Worm (Caenorhabditis elegans) whole organism, young adult: ENCODE measurements around the gene smgl-2.

ENCODE experiments used
- F22D6.2 ChIP-seq: sonication (generic microtip); optimal IDR thresholded peaks from 2 replicates; lab custom pipeline; 2016; ENCODE audit warnings: mild to moderate bottlenecking, missing genetic modification characterization, missing compliant biosample characterization
- F37B4.10 ChIP-seq: fragments of 200-800 bp; sonication (Bioruptor generic); IDR thresholded peaks from 2 replicates; pipeline ENCODE4 v1.3.6; 2022; ENCODE audit warnings: missing genetic modification characterization, missing compliant biosample characterization
- F49E8.2 ChIP-seq: sonication (generic microtip); optimal IDR thresholded peaks from 3 replicates; lab custom pipeline; 2017; ENCODE audit warnings: missing genetic modification characterization, mild to moderate bottlenecking, missing compliant biosample characterization, antibody characterized with exemption, moderate library complexity; ENCODE audit not compliant: insufficient read depth
- F52B5.7 ChIP-seq: sonication (generic microtip); optimal IDR thresholded peaks from 2 replicates; lab custom pipeline; 2016; ENCODE audit warnings: mild to moderate bottlenecking, missing genetic modification characterization, missing compliant biosample characterization
- F55B11.4 ChIP-seq: sonication (generic microtip); optimal IDR thresholded peaks from 2 replicates; lab custom pipeline; 2016; ENCODE audit warnings: missing compliant biosample characterization, missing genetic modification characterization, borderline replicate concordance; ENCODE audit not compliant: insufficient read depth
- K12H6.12 ChIP-seq: fragments of 200-800 bp; sonication (Bioruptor generic); optimal IDR thresholded peaks from 2 replicates; lab custom pipeline; 2018; ENCODE audit warnings: mild to moderate bottlenecking, missing genetic modification characterization, missing compliant biosample characterization
- Y53F4B.3 ChIP-seq: fragments of 200-800 bp; sonication (Bioruptor generic); IDR thresholded peaks from 2 replicates; pipeline ENCODE4 v1.3.6; 2022; ENCODE audit warnings: missing genetic modification reagents, missing genetic modification characterization, missing compliant biosample characterization
- Y67H2A.10 ChIP-seq: fragments of 200-800 bp; sonication (Bioruptor generic); conservative IDR thresholded peaks from 2 replicates; pipeline ENCODE4 v1.3.6; 2022; ENCODE audit warnings: missing genetic modification reagents, missing genetic modification characterization, missing compliant biosample characterization
- Y79H2A.3 ChIP-seq: fragments of 200-800 bp; sonication (Bioruptor generic); conservative IDR thresholded peaks from 2 replicates; pipeline ENCODE4 v1.3.6; 2022; ENCODE audit warnings: missing genetic modification reagents, missing genetic modification characterization, missing compliant biosample characterization
- Y95B8A.8 ChIP-seq: fragments of 200-800 bp; sonication (Bioruptor generic); IDR thresholded peaks from 2 replicates; pipeline ENCODE4 v1.3.6; 2022; ENCODE audit warnings: missing genetic modification reagents, missing genetic modification characterization, missing compliant biosample characterization
- ZK185.1 ChIP-seq: sonication (generic microtip); optimal IDR thresholded peaks from 2 replicates; lab custom pipeline; 2016; ENCODE audit warnings: mild to moderate bottlenecking, missing genetic modification characterization, missing compliant biosample characterization; ENCODE audit not compliant: poor library complexity, severe bottlenecking
- aptf-3 ChIP-seq: fragments of 200-800 bp; sonication (Bioruptor generic); IDR thresholded peaks from 2 replicates; pipeline ENCODE4 v1.3.6; 2022; ENCODE audit warnings: missing genetic modification characterization, missing compliant biosample characterization
- athp-1 ChIP-seq: sonication (generic microtip); optimal IDR thresholded peaks from 2 replicates; lab custom pipeline; 2017; ENCODE audit warnings: mild to moderate bottlenecking, missing genetic modification characterization, missing compliant biosample characterization
- attf-5 ChIP-seq: fragments of 200-800 bp; sonication (Bioruptor generic); optimal IDR thresholded peaks from 2 replicates; lab custom pipeline; 2018; ENCODE audit warnings: mild to moderate bottlenecking, missing genetic modification characterization, missing compliant biosample characterization
- attf-6 ChIP-seq: fragments of 200-800 bp; sonication (Bioruptor generic); IDR thresholded peaks from 2 replicates; pipeline ENCODE4 v1.3.6; 2022; ENCODE audit warnings: missing genetic modification reagents, missing genetic modification characterization, missing compliant biosample characterization
- ceh-100 ChIP-seq: fragments of 200-800 bp; sonication (Bioruptor generic); IDR thresholded peaks from 2 replicates; pipeline ENCODE4 v1.3.6; 2022; ENCODE audit warnings: missing genetic modification reagents, missing genetic modification characterization, missing compliant biosample characterization
- ceh-27 ChIP-seq: fragments of 200-800 bp; sonication (Bioruptor generic); optimal IDR thresholded peaks from 2 replicates; lab custom pipeline; 2018; ENCODE audit warnings: mild to moderate bottlenecking, missing genetic modification characterization, moderate library complexity, missing compliant biosample characterization
- ceh-91 ChIP-seq: fragments of 200-800 bp; sonication (Bioruptor generic); IDR thresholded peaks from 2 replicates; pipeline ENCODE4 v1.3.6; 2022; ENCODE audit warnings: missing genetic modification reagents, missing genetic modification characterization, missing compliant biosample characterization
- dpl-1 ChIP-seq: fragments of 150-350 bp; optimal IDR thresholded peaks from 2 replicates; lab custom pipeline; 2014; ENCODE audit warnings: missing biosample characterization, missing genetic modification reagents, missing genetic modification characterization
- egl-44 ChIP-seq: fragments of 200-800 bp; sonication (Bioruptor generic); IDR thresholded peaks from 2 replicates; pipeline ENCODE4 v1.3.6; 2022; ENCODE audit warnings: missing genetic modification reagents, missing genetic modification characterization, missing compliant biosample characterization
- egrh-3 ChIP-seq: fragments of 200-800 bp; sonication (Bioruptor generic); IDR thresholded peaks from 2 replicates; pipeline ENCODE4 v1.3.6; 2022; ENCODE audit warnings: missing genetic modification reagents, missing genetic modification characterization, missing compliant biosample characterization
- him-1 ChIP-seq: sonication (generic microtip); optimal IDR thresholded peaks from 2 replicates; lab custom pipeline; 2016; ENCODE audit warnings: missing genotype, missing genetic modification reagents, missing genetic modification characterization, missing compliant biosample characterization
- hsf-1 ChIP-seq: fragments of 200-800 bp; sonication (Bioruptor generic); IDR thresholded peaks from 2 replicates; pipeline ENCODE4 v1.3.6; 2022; ENCODE audit warnings: missing genetic modification reagents, missing genetic modification characterization, missing compliant biosample characterization
- lag-1 ChIP-seq: fragments of 200-800 bp; sonication (Bioruptor generic); IDR thresholded peaks from 2 replicates; pipeline ENCODE4 v1.3.6; 2022; ENCODE audit warnings: missing genetic modification reagents, missing genetic modification characterization, missing compliant biosample characterization
- let-526 ChIP-seq: fragments of 200-800 bp; sonication (Bioruptor generic); IDR thresholded peaks from 2 replicates; pipeline ENCODE4 v1.3.6; 2022; ENCODE audit warnings: missing genetic modification reagents, missing genetic modification characterization, missing compliant biosample characterization
- lin-26 ChIP-seq: fragments of 200-800 bp; sonication (Bioruptor generic); IDR thresholded peaks from 2 replicates; pipeline ENCODE4 v1.3.6; 2022; ENCODE audit warnings: missing genetic modification reagents, missing genetic modification characterization, missing compliant biosample characterization
- lin-54 ChIP-seq: fragments of 200-800 bp; sonication (Bioruptor generic); optimal IDR thresholded peaks from 2 replicates; lab custom pipeline; 2018; ENCODE audit warnings: mild to moderate bottlenecking, missing genetic modification characterization, missing compliant biosample characterization
- lsy-27 ChIP-seq: sonication (generic microtip); optimal IDR thresholded peaks from 2 replicates; lab custom pipeline; 2017; ENCODE audit warnings: missing genetic modification characterization, mild to moderate bottlenecking, missing compliant biosample characterization, antibody characterized with exemption, missing genotype, borderline replicate concordance; ENCODE audit not compliant: insufficient read depth
- madf-3 ChIP-seq: fragments of 200-800 bp; sonication (Bioruptor generic); IDR thresholded peaks from 2 replicates; pipeline ENCODE4 v1.3.6; 2022; ENCODE audit warnings: missing genetic modification reagents, missing genetic modification characterization, missing compliant biosample characterization
- mcd-1 ChIP-seq: fragments of 200-800 bp; sonication (Bioruptor generic); IDR thresholded peaks from 2 replicates; pipeline ENCODE4 v1.3.6; 2022; ENCODE audit warnings: missing genetic modification reagents, missing genetic modification characterization, missing compliant biosample characterization
- nfyb-1 ChIP-seq: fragments of 200-800 bp; sonication (Bioruptor generic); IDR thresholded peaks from 2 replicates; pipeline ENCODE4 v1.3.6; 2022; ENCODE audit warnings: missing genetic modification reagents, missing genetic modification characterization, missing compliant biosample characterization
- nhr-120 ChIP-seq: fragments of 200-800 bp; sonication (Bioruptor generic); IDR thresholded peaks from 2 replicates; pipeline ENCODE4 v1.3.6; 2022; ENCODE audit warnings: missing genetic modification characterization, missing compliant biosample characterization
- nhr-27 ChIP-seq: fragments of 200-800 bp; sonication (Bioruptor generic); optimal IDR thresholded peaks from 2 replicates; lab custom pipeline; 2018; ENCODE audit warnings: mild to moderate bottlenecking, missing genetic modification characterization, moderate library complexity, missing compliant biosample characterization
- nhr-90 ChIP-seq: sonication (generic microtip); optimal IDR thresholded peaks from 2 replicates; lab custom pipeline; 2016; ENCODE audit warnings: missing genotype, mild to moderate bottlenecking, missing genetic modification characterization, missing compliant biosample characterization
- pbrm-1 ChIP-seq: fragments of 200-800 bp; sonication (Bioruptor generic); IDR thresholded peaks from 2 replicates; pipeline ENCODE4 v1.3.6; 2022; ENCODE audit warnings: missing genetic modification reagents, missing genetic modification characterization, missing compliant biosample characterization
- rcor-1 ChIP-seq: fragments of 200-800 bp; sonication (Bioruptor generic); IDR thresholded peaks from 2 replicates; pipeline ENCODE4 v1.3.6; 2022; ENCODE audit warnings: missing genetic modification reagents, missing genetic modification characterization, missing compliant biosample characterization
- repo-1 ChIP-seq: sonication (generic microtip); optimal IDR thresholded peaks from 2 replicates; lab custom pipeline; 2017; ENCODE audit warnings: mild to moderate bottlenecking, missing genetic modification characterization, missing compliant biosample characterization
- rpc-1 ChIP-seq, 2 experiments: fragments of 150-350 bp in 1 of 2; sonication (generic microtip) in 1 of 2; optimal IDR thresholded peaks; 2 replicates each; lab custom pipeline; 2014 to 2018; ENCODE audit warnings: missing biosample characterization in 1 of 2, missing genetic modification characterization in 1 of 2, missing genetic modification reagents in 1 of 2, missing genotype in 1 of 2
- snpc-3.4 ChIP-seq: sonication (generic microtip); optimal IDR thresholded peaks from 2 replicates; lab custom pipeline; 2017; ENCODE audit warnings: missing genetic modification characterization, mild to moderate bottlenecking, missing compliant biosample characterization, antibody characterized with exemption, moderate library complexity, missing genotype, missing genetic modification reagents
- sptf-2 ChIP-seq: fragments of 200-800 bp; sonication (Bioruptor generic); optimal IDR thresholded peaks from 2 replicates; lab custom pipeline; 2018; ENCODE audit warnings: mild to moderate bottlenecking, missing genetic modification characterization, missing compliant biosample characterization
- tbx-9 ChIP-seq: sonication (generic microtip); optimal IDR thresholded peaks from 2 replicates; lab custom pipeline; 2016; ENCODE audit warnings: borderline replicate concordance, missing genetic modification characterization, inconsistent platforms, missing compliant biosample characterization
- unc-130 ChIP-seq: sonication (generic microtip); optimal IDR thresholded peaks from 2 replicates; lab custom pipeline; 2016; ENCODE audit warnings: missing genetic modification reagents, missing genetic modification characterization, missing compliant biosample characterization
- xnd-1 ChIP-seq: sonication (generic microtip); optimal IDR thresholded peaks from 2 replicates; lab custom pipeline; 2016; ENCODE audit warnings: missing genotype, missing genetic modification reagents, missing genetic modification characterization, missing compliant biosample characterization
- zfh-2 ChIP-seq: fragments of 200-800 bp; sonication (Bioruptor generic); conservative IDR thresholded peaks from 2 replicates; pipeline ENCODE4 v1.3.6; 2022; ENCODE audit warnings: missing genetic modification reagents, missing genetic modification characterization, missing compliant biosample characterization
- zim-3 ChIP-seq: sonication (generic microtip); optimal IDR thresholded peaks from 2 replicates; lab custom pipeline; 2017; ENCODE audit warnings: mild to moderate bottlenecking, missing genetic modification characterization, moderate library complexity, missing compliant biosample characterization
- ztf-18 ChIP-seq: sonication (generic microtip); optimal IDR thresholded peaks from 2 replicates; lab custom pipeline; 2016; ENCODE audit warnings: missing genotype, mild to moderate bottlenecking, missing genetic modification characterization, missing compliant biosample characterization
- ztf-25 ChIP-seq: fragments of 200-800 bp; sonication (Bioruptor generic); IDR thresholded peaks from 2 replicates; pipeline ENCODE4 v1.3.6; 2022; ENCODE audit warnings: missing genetic modification reagents, missing genetic modification characterization, missing compliant biosample characterization
- ztf-3 ChIP-seq: fragments of 200-800 bp; sonication (Bioruptor generic); optimal IDR thresholded peaks from 2 replicates; lab custom pipeline; 2018; ENCODE audit warnings: mild to moderate bottlenecking, missing genetic modification characterization, missing compliant biosample characterization
- ztf-6 ChIP-seq: fragments of 200-800 bp; sonication (Bioruptor generic); IDR thresholded peaks from 2 replicates; pipeline ENCODE4 v1.3.6; 2022; ENCODE audit warnings: missing genetic modification reagents, missing genetic modification characterization, missing compliant biosample characterization

smgl-2 gene

DNA sequence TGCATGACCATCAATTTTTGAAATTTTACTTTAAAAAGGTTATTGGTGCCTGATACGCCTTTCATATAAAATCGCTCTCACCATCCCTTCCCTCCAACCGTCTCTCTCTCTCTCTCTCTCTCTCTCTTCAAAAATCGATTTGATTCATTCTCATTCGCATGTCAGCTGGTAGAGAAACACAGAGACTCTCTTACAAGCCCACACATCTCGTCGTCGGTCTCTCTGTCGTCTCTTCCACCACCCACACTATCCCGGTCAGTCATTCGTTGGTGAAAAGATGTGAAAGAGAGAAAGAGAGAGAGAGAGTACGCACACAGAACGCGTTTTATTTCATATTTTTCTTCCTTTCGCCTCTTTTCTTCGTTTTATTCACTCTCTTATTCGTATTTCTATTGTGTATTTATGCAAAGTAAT lies 16.5 kb downstream of the smgl-2 start (continued):
- no peak for TF ChIP-seq aptf-3 (GFP tag; lab: Robert Waterston, UW)
- TF ChIP-seq egrh-3 (GFP tag; lab: Robert Waterston, UW), result peak; percentile 28; the same call in 1 of the 2 replicates
- no peak for TF ChIP-seq ztf-3 (GFP tag; lab: Kevin White, UChicago)
- TF ChIP-seq pbrm-1, result no peak; the same call in 1 of the 2 replicates
- peak; percentile 25; the same call in 1 of the 2 replicates for TF ChIP-seq nfyb-1 (GFP tag; lab: Robert Waterston, UW)
- TF ChIP-seq hsf-1 (GFP tag; lab: Robert Waterston, UW), result no peak
- no peak for TF ChIP-seq rpc-1 (optimal IDR thresholded peaks at IDR 0.05; lab: Kevin White, UChicago)
- no peak for TF ChIP-seq rpc-1 (tag; optimal IDR thresholded peaks at IDR 0.05; lab: Kevin White, UChicago)
- peak; percentile 67 for TF ChIP-seq mcd-1 (GFP tag; lab: Robert Waterston, UW)
- peak; percentile 28 for TF ChIP-seq lin-54 (GFP tag; lab: Kevin White, UChicago)
- TF ChIP-seq madf-3, result no peak
- TF ChIP-seq snpc-3.4 (tag; lab: Kevin White, UChicago), result no peak
- TF ChIP-seq ZK185.1 (tag; lab: Kevin White, UChicago), result no peak
- no peak for TF ChIP-seq lsy-27 (tag; lab: Kevin White, UChicago)
- no peak for TF ChIP-seq ceh-91 (GFP tag; lab: Robert Waterston, UW)
- no peak for TF ChIP-seq ztf-18 (tag; lab: Kevin White, UChicago)
- no peak for TF ChIP-seq F52B5.7 (tag; lab: Kevin White, UChicago)
- no peak for TF ChIP-seq ztf-6 (GFP tag; lab: Robert Waterston, UW)
- TF ChIP-seq dpl-1 (GFP tag; lab: Kevin White, UChicago), result no peak
- TF ChIP-seq nhr-120 (GFP tag; lab: Robert Waterston, UW), result no peak
- TF ChIP-seq nhr-27 (tag; lab: Kevin White, UChicago), result no peak
- no peak for TF ChIP-seq sptf-2 (GFP tag; lab: Kevin White, UChicago)
- no peak for TF ChIP-seq him-1 (tag; lab: Kevin White, UChicago)
- no peak for TF ChIP-seq unc-130
- no peak for TF ChIP-seq nhr-90 (tag; lab: Kevin White, UChicago)
- no peak for TF ChIP-seq ztf-25 (GFP tag; lab: Robert Waterston, UW)
- TF ChIP-seq F37B4.10, result no peak
- TF ChIP-seq F55B11.4 (tag; lab: Kevin White, UChicago), result no peak
- no peak for TF ChIP-seq zim-3 (tag; lab: Kevin White, UChicago)
- TF ChIP-seq ceh-100 (GFP tag; lab: Robert Waterston, UW), result no peak
- TF ChIP-seq xnd-1 (tag; lab: Kevin White, UChicago), result no peak
- no peak for TF ChIP-seq let-526 (GFP tag; lab: Robert Waterston, UW)
- no peak for TF ChIP-seq tbx-9 (tag; lab: Kevin White, UChicago)
- TF ChIP-seq zfh-2, result peak; percentile 71
- TF ChIP-seq attf-6 (GFP tag; lab: Robert Waterston, UW), result no peak
- TF ChIP-seq F49E8.2 (tag; lab: Kevin White, UChicago), result no peak
- TF ChIP-seq attf-5 (GFP tag; lab: Kevin White, UChicago), result peak; percentile 75
- TF ChIP-seq rcor-1 (GFP tag; lab: Robert Waterston, UW), result peak; percentile 48
- no peak for TF ChIP-seq F22D6.2 (tag; lab: Kevin White, UChicago)
- peak; percentile 18 for TF ChIP-seq athp-1 (tag; lab: Kevin White, UChicago)
- TF ChIP-seq repo-1 (tag; lab: Kevin White, UChicago), result no peak
- peak; percentile 38 for TF ChIP-seq ceh-27 (GFP tag; lab: Kevin White, UChicago)
- peak; percentile 70 for TF ChIP-seq lin-26 (GFP tag; lab: Robert Waterston, UW)
- no peak for TF ChIP-seq lag-1 (GFP tag; lab: Robert Waterston, UW)
- peak; percentile 72 for TF ChIP-seq K12H6.12
- TF ChIP-seq Y95B8A.8 (GFP tag; lab: Robert Waterston, UW), result no peak
- TF ChIP-seq egl-44 (GFP tag; lab: Robert Waterston, UW), result no peak
- no peak for TF ChIP-seq Y67H2A.10 (GFP tag; lab: Robert Waterston, UW)
- no peak for TF ChIP-seq Y79H2A.3
- no peak for TF ChIP-seq Y53F4B.3
